Worm (Caenorhabditis elegans): Measurements from ENCODE around the gene srtx-1.

ce11 chrIV:7439377-7439776 lies 18.4 kb downstream of the srtx-1 start:
- TF ChIP-seq ceh-82 (tag; optimal IDR thresholded peaks at IDR 0.05), result no peak
- no peak for TF ChIP-seq nhr-237 (tag; optimal IDR thresholded peaks at IDR 0.05)
- no peak for TF ChIP-seq nhr-90 (tag; optimal IDR thresholded peaks at IDR 0.05; ENCODE audit: poor library complexity)
- no peak for TF ChIP-seq ces-1 (GFP tag; optimal IDR thresholded peaks at IDR 0.05)
- TF ChIP-seq zag-1 (tag; optimal IDR thresholded peaks at IDR 0.05), result no peak
- no peak for TF ChIP-seq Y116A8C.19 (tag; optimal IDR thresholded peaks at IDR 0.05; ENCODE audit: borderline replicate concordance)
- TF ChIP-seq blmp-1 (tag; optimal IDR thresholded peaks at IDR 0.05), result peak; percentile 8
- no peak for TF ChIP-seq fos-1 (tag; optimal IDR thresholded peaks at IDR 0.05)
- no peak for TF ChIP-seq fkh-10 (GFP tag; optimal IDR thresholded peaks at IDR 0.05)
- no peak for TF ChIP-seq ceh-8 (GFP tag; optimal IDR thresholded peaks at IDR 0.05)
- TF ChIP-seq unc-62 (GFP tag; optimal IDR thresholded peaks at IDR 0.05), result no peak

Data from whole organism, L1 larva.